Fruit fly (Drosophila melanogaster) whole organism, prepupa: ENCODE results near the gene CG33108.
A peak's percentile ranks its signal among the peaks of the same experiment; 100 is the strongest.

Experiments used
- CG16779 ChIP-seq: fragments of 200-800 bp; sonication (Bioruptor generic); optimal IDR thresholded peaks from 3 replicates; lab custom pipeline; 2017; ENCODE audit warnings: missing biosample characterization, mild to moderate bottlenecking, missing genetic modification characterization
- ss ChIP-seq, 2 experiments: fragments of 200-800 bp; sonication (Bioruptor generic); optimal IDR thresholded peaks; 2 replicates in 1 of 2; 3 replicates in 1 of 2; lab custom pipeline; 2017 to 2018; ENCODE audit warnings: mild to moderate bottlenecking in 2 of 2, missing biosample characterization in 2 of 2, missing genetic modification characterization in 2 of 2, moderate library complexity in 1 of 2

DNA sequence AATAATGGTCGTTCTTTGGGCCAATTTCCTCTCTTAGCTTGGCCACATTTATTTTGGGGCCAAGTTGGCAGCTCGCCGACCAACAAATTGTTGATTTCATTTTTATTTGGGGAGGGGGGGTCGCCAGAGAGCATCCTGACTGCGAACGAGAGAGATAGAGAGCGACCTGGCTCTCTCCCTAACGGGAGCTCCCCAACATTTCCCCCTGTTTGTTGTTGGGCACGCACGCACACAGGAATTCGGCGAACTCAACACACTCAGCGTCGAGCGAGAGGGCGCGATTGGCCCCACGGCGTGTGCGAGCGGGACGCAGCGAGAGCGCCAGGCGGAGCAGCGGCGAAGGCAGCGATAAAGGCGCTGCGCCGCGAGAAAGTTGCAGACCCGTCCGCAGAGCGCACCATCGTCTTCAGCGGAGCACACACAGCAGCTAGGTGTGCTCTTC is 32.7 kb upstream of the CG33108 start, which contains the start of gene CG31140:
- TF ChIP-seq ss (GFP tag; optimal IDR thresholded peaks at IDR 0.05; lab: Kevin White, UChicago) (peak; percentile 25 to 65), CG16779 (peak; percentile 54)
